Worm (Caenorhabditis elegans): ENCODE results near the gene sgo-1.

sgo-1 gene

DNA sequence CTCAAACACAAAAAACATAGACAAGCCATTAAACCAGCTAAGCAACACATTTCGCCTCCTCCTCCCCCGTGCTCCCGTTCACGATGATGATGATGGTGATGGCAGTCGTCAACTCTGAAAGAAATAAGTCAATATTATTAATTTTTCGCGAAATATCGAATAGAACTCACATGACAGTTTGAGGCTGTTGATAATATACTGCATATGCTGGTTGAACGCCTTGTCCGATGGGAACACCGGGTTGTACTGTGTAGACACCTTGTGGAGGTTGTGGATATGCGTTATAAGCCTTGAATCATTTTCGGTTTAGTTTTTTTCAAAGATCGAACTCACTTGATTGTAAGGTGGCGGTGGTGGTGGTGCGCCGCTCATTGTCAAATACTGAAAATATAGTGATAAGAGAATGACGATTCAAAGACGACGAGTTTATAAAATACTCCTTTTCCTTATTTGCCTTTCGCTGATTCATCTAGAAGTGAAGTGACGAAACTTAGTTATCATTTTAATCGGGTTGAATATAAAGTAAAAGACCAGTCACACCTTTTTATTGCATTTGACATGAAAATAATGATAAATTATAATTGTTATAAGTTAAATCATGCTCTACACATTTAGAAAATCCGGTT lies 4.3 kb downstream of the sgo-1 start, which contains the start of gene C33H5.13:
Gene C33H5.13 (minus strand): TSS at position 443 of the 626 bp plus-strand sequence.
- TF ChIP-seq nhr-6 (tag; optimal IDR thresholded peaks at IDR 0.05), result no peak
- peak; percentile 97 for TF ChIP-seq fos-1 (tag; optimal IDR thresholded peaks at IDR 0.05)
- peak; percentile 13 for TF ChIP-seq sma-9 (GFP tag; optimal IDR thresholded peaks at IDR 0.05)
- no peak for TF ChIP-seq sma-9 (tag; optimal IDR thresholded peaks at IDR 0.05)
- peak; percentile 32 for TF ChIP-seq crh-2 (tag; optimal IDR thresholded peaks at IDR 0.05)
- TF ChIP-seq snpc-4 (tag; optimal IDR thresholded peaks at IDR 0.05), result no peak
- TF ChIP-seq nhr-129 (tag; optimal IDR thresholded peaks at IDR 0.05), result peak; percentile 7
- TF ChIP-seq peb-1 (tag; optimal IDR thresholded peaks at IDR 0.05), result no peak
- TF ChIP-seq skn-1 (tag; optimal IDR thresholded peaks at IDR 0.05), result peak; percentile 35
- TF ChIP-seq ZK546.5 (tag; optimal IDR thresholded peaks at IDR 0.05), result no peak
- no peak for TF ChIP-seq unc-55 (GFP tag; optimal IDR thresholded peaks at IDR 0.05)
- TF ChIP-seq nhr-12 (tag; optimal IDR thresholded peaks at IDR 0.05), result no peak
- TF ChIP-seq nhr-11 (tag; optimal IDR thresholded peaks at IDR 0.05), result no peak

- TF ChIP-seq ama-1 (optimal IDR thresholded peaks at IDR 0.05) (peak; percentile 67), sma-9 (GFP tag; optimal IDR thresholded peaks at IDR 0.05) (peak; percentile 74), sma-9 (tag; optimal IDR thresholded peaks at IDR 0.05) (no peak), egl-27 (tag; optimal IDR thresholded peaks at IDR 0.05) (peak; percentile 18), nhr-10 (tag; optimal IDR thresholded peaks at IDR 0.05) (no peak), ztf-11 (tag; optimal IDR thresholded peaks at IDR 0.05) (no peak), Y55F3AM.14 (GFP tag; optimal IDR thresholded peaks at IDR 0.05) (no peak), nhr-21 (tag; optimal IDR thresholded peaks at IDR 0.05) (peak; percentile 67), F13H6.1 (tag; optimal IDR thresholded peaks at IDR 0.05) (peak; percentile 76), gmeb-1 (tag; optimal IDR thresholded peaks at IDR 0.05) (peak; percentile 88), aly-2 (tag; optimal IDR thresholded peaks at IDR 0.05) (no peak), unc-62 (GFP tag; optimal IDR thresholded peaks at IDR 0.05) (no peak), elt-3 (tag; optimal IDR thresholded peaks at IDR 0.05) (no peak), elt-1 (tag; optimal IDR thresholded peaks at IDR 0.05) (no peak), mbf-1 (tag; optimal IDR thresholded peaks at IDR 0.05) (no peak), nhr-23 (tag; optimal IDR thresholded peaks at IDR 0.05) (no peak), ceh-82 (tag; optimal IDR thresholded peaks at IDR 0.05) (peak; percentile 59), nhr-77 (tag; optimal IDR thresholded peaks at IDR 0.05) (no peak), lin-13 (GFP tag; optimal IDR thresholded peaks at IDR 0.05) (peak; percentile 93), ceh-16 (tag; optimal IDR thresholded peaks at IDR 0.05) (peak; percentile 65), sma-3 (GFP tag; optimal IDR thresholded peaks at IDR 0.05) (peak; percentile 82), mdl-1 (tag; optimal IDR thresholded peaks at IDR 0.05) (peak in 1 of 2 experiments; percentile 62), R02D3.7 (tag; optimal IDR thresholded peaks at IDR 0.05) (peak; percentile 4), ztf-4 (tag; optimal IDR thresholded peaks at IDR 0.05) (peak; percentile 86), sem-4 (tag; optimal IDR thresholded peaks at IDR 0.05) (peak; percentile 48), unc-39 (tag; optimal IDR thresholded peaks at IDR 0.05) (no peak), nhr-11 (tag; optimal IDR thresholded peaks at IDR 0.05) (no peak), unc-55 (GFP tag; optimal IDR thresholded peaks at IDR 0.05) (peak; percentile 97), lin-39 (tag; optimal IDR thresholded peaks at IDR 0.05) (peak; percentile 55), nhr-25 (tag; optimal IDR thresholded peaks at IDR 0.05) (peak; percentile 71), nhr-237 (tag; optimal IDR thresholded peaks at IDR 0.05) (no peak), zag-1 (tag; optimal IDR thresholded peaks at IDR 0.05) (peak; percentile 36), crh-2 (tag; optimal IDR thresholded peaks at IDR 0.05) (peak; percentile 91), ZK546.5 (tag; optimal IDR thresholded peaks at IDR 0.05) (peak; percentile 66), nhr-12 (tag; optimal IDR thresholded peaks at IDR 0.05) (no peak), alr-1 (tag; optimal IDR thresholded peaks at IDR 0.05) (peak; percentile 80), blmp-1 (tag; optimal IDR thresholded peaks at IDR 0.05; ENCODE audit: insufficient read depth) (peak; percentile 14), nhr-129 (tag; optimal IDR thresholded peaks at IDR 0.05) (peak; percentile 95), ztf-1 (GFP tag; conservative IDR thresholded peaks at IDR 0.05) (no peak), lsy-2 (tag; optimal IDR thresholded peaks at IDR 0.05) (peak; percentile 96 to 99), lin-11 (tag; optimal IDR thresholded peaks at IDR 0.05) (peak; percentile 94), dmd-4 (tag; optimal IDR thresholded peaks at IDR 0.05) (no peak), mab-5 (tag; optimal IDR thresholded peaks at IDR 0.05) (peak; percentile 88), nhr-6 (tag; optimal IDR thresholded peaks at IDR 0.05) (peak; percentile 64), snpc-4 (tag; optimal IDR thresholded peaks at IDR 0.05) (peak; percentile 71), C34F6.9 (tag; optimal IDR thresholded peaks at IDR 0.05) (peak; percentile 90), skn-1 (tag; optimal IDR thresholded peaks at IDR 0.05) (peak; percentile 66), fos-1 (tag; optimal IDR thresholded peaks at IDR 0.05) (peak; percentile 39), peb-1 (tag; optimal IDR thresholded peaks at IDR 0.05) (no peak)
Observed at ce11 chrIV:7790801-7791588, 5.3 kb downstream of the sgo-1 start, which contains the start of gene rsp-6. TSS of gene rsp-6 (minus strand) at chrIV:7791229.
